Worm (Caenorhabditis elegans): ENCODE data around the gene srt-70.

srt-70 gene

DNA sequence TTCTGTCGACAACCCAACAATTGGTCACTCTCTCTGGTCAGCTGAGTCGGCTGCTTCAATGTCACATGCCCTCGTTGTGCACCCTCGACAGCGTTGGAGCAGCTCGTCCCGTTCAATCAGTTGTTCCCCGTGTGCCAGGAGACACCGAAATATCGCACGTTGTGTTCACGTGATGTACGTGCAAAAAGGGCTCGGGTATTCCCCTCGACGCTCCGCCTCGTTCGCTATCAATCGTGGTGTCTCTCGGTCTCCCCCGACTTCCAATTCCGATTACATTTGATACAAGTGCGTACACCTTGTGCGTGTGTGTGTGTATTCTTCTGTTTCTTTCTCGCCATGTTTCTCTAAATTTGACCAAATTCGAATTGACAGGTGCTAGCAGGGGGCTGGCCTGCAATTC lies 12.1 kb upstream of the srt-70 start (continued):
- TF ChIP-seq nfya-1 (tag; optimal IDR thresholded peaks at IDR 0.05; ENCODE audit: borderline replicate concordance, insufficient read depth), result no peak
- TF ChIP-seq T07F8.4 (tag; optimal IDR thresholded peaks at IDR 0.05), result no peak
- TF ChIP-seq rec-8 (tag; optimal IDR thresholded peaks at IDR 0.05), result no peak
- no peak for TF ChIP-seq hlh-12 (tag; optimal IDR thresholded peaks at IDR 0.05)
- peak; percentile 86 for TF ChIP-seq chd-7 (tag; optimal IDR thresholded peaks at IDR 0.05)
- TF ChIP-seq repo-1 (tag; optimal IDR thresholded peaks at IDR 0.05), result no peak
- no peak for TF ChIP-seq cebp-2 (GFP tag; IDR thresholded peaks at IDR 0.05)
- TF ChIP-seq ama-1 (optimal IDR thresholded peaks at IDR 0.05), result no peak
- TF ChIP-seq ama-1 (GFP tag; optimal IDR thresholded peaks at IDR 0.05), result no peak
- TF ChIP-seq mel-28 (tag; optimal IDR thresholded peaks at IDR 0.05; ENCODE audit: borderline replicate concordance), result no peak
- TF ChIP-seq T26A5.8 (tag; optimal IDR thresholded peaks at IDR 0.05), result no peak

DNA sequence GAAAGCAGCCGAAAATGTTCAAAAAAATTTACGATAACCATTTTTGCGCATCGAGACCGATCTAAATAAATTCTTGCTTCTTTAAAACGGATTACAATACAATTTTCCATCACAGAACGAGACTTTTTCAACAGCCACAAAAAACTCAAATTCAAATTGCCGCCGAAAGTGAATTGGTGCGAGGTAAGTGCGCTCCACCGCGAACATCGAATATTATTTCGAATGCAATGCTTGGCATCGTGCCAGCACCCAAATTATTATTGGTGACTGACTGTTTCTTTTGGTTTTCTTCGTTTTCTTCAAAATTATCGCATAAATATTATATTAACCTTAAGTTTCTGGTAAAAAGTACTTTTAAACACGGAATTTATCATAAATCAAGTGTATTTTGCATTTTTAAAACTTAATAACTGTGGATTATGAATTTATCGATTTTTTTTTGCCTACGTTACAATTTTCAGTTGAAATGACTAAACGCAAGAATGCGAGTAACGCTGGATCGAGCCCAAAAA lies 9.7 kb upstream of the srt-70 start, which contains the start of gene penr-1:
Gene penr-1, plus strand, starts transcription at position 462 of the 512 bp plus-strand sequence.
- TF ChIP-seq ztf-18 (tag; optimal IDR thresholded peaks at IDR 0.05) (peak; percentile 39), nhr-120 (GFP tag; IDR thresholded peaks at IDR 0.05) (no peak), ceh-58 (GFP tag; IDR thresholded peaks at IDR 0.05) (no peak), mcd-1 (GFP tag; IDR thresholded peaks at IDR 0.05) (peak; percentile 90), dpl-1 (GFP tag; optimal IDR thresholded peaks at IDR 0.05) (peak; percentile 56), F33H1.4 (GFP tag; IDR thresholded peaks at IDR 0.05) (peak; percentile 27; the same call in 1 of the 2 replicates), F49E8.2 (tag; optimal IDR thresholded peaks at IDR 0.05; ENCODE audit: insufficient read depth) (no peak), xnd-1 (tag; optimal IDR thresholded peaks at IDR 0.05) (peak; percentile 8), F22D6.2 (tag; optimal IDR thresholded peaks at IDR 0.05) (no peak), K11D2.4 (GFP tag; IDR thresholded peaks at IDR 0.05) (no peak), lsl-1 (GFP tag; optimal IDR thresholded peaks at IDR 0.05) (peak; percentile 18), athp-1 (tag; optimal IDR thresholded peaks at IDR 0.05) (no peak), efl-1 (GFP tag; optimal IDR thresholded peaks at IDR 0.05) (peak; percentile 79), lin-54 (GFP tag; optimal IDR thresholded peaks at IDR 0.05) (peak; percentile 95), snpc-4 (GFP tag; optimal IDR thresholded peaks at IDR 0.05) (no peak), snpc-4 (tag; optimal IDR thresholded peaks at IDR 0.05) (peak in 1 of 4 experiments; percentile 1), D2030.7 (GFP tag; IDR thresholded peaks at IDR 0.05) (peak; percentile 37; the same call in 1 of the 2 replicates), lin-35 (GFP tag; optimal IDR thresholded peaks at IDR 0.05) (peak in 2 of 3 experiments; percentile 24 to 76)

DNA sequence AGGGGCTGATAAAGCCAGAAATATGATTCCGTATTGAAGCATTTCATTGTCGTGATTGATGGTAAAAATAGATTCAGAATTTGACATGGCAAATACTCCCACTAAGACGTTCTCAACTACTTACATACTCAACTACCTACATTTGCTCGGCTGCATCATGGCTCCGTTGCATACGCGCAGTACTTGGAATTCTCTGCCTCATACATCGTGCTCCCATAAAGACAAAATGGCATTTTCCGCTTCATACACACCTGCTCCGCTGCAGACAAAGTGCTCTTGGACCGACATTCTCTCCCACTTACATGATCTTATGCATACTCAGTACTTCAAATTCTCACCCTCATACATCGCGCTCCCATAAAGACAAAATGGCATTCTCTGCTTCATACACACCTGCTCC lies 6.2 kb upstream of the srt-70 start, which contains the start of the genes srt-69 and B0238.12:
Gene srt-69, minus strand, starts transcription at position 101 of the 400 bp plus-strand sequence.
Gene B0238.12, plus strand, starts transcription at position 264 of the 400 bp plus-strand sequence.
- TF ChIP-seq hmg-1.2 (GFP tag; IDR thresholded peaks at IDR 0.05), result no peak

ce11 chrV:5262999-5263398 lies 3.7 kb upstream of the srt-70 start, which contains the start of gene cest-30:
TSS of gene cest-30 (minus strand) at chrV:5263099.
- TF ChIP-seq snpc-1.1 (tag; optimal IDR thresholded peaks at IDR 0.05; ENCODE audit: insufficient read depth) (no peak), attf-6 (GFP tag; IDR thresholded peaks at IDR 0.05) (no peak), ztf-18 (tag; optimal IDR thresholded peaks at IDR 0.05) (no peak)

DNA sequence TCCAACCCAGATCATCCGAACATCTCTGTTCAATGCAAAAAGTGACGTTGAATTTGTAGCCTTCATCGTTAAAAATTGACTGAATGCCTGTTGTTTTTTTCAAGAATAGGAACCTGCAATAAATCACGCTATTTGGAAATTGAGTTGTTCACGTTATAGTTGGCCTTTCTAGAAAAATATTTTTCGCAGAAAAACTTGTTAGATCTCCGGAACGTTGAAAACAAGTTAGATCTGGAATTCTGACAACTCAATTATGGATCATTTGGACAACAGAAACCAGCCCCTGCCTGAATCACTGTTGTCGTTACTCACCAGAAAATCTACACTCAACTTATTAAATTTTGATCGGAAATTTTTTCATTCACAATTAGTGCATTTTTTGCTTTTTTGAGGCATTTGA lies 2.0 kb downstream of the srt-70 start, which contains the start of gene srt-67:
Gene srt-67, minus strand, starts transcription at position 101 of the 400 bp plus-strand sequence.
- TF ChIP-seq tbx-9 (tag; optimal IDR thresholded peaks at IDR 0.05; ENCODE audit: borderline replicate concordance), result no peak
- TF ChIP-seq ceh-100 (GFP tag; IDR thresholded peaks at IDR 0.05), result no peak
- TF ChIP-seq Y53F4B.3 (GFP tag; IDR thresholded peaks at IDR 0.05), result no peak
- no peak for TF ChIP-seq aptf-3 (GFP tag; IDR thresholded peaks at IDR 0.05)
- no peak for TF ChIP-seq bed-2 (GFP tag; IDR thresholded peaks at IDR 0.05)
- no peak for TF ChIP-seq hmg-1.2 (GFP tag; IDR thresholded peaks at IDR 0.05)
- TF ChIP-seq mxl-1 (tag; optimal IDR thresholded peaks at IDR 0.05), result no peak
- no peak for TF ChIP-seq let-526 (GFP tag; IDR thresholded peaks at IDR 0.05)
- no peak for TF ChIP-seq nhr-179 (tag; optimal IDR thresholded peaks at IDR 0.05)
- TF ChIP-seq mel-28 (tag; optimal IDR thresholded peaks at IDR 0.05; ENCODE audit: borderline replicate concordance), result no peak
- no peak for TF ChIP-seq B0019.2 (GFP tag; conservative IDR thresholded peaks at IDR 0.05)
- no peak for TF ChIP-seq dpff-1 (tag; optimal IDR thresholded peaks at IDR 0.05)
- no peak for TF ChIP-seq ztf-25 (GFP tag; IDR thresholded peaks at IDR 0.05)
- no peak for TF ChIP-seq B0035.1 (tag; optimal IDR thresholded peaks at IDR 0.05)

All from whole organism, young adult.